Worm (Caenorhabditis elegans): ENCODE data around the gene cku-80.

cku-80 gene

ce11 chrIII:4380835-4381234 is 38.8 kb upstream of the cku-80 start (continued):
- TF ChIP-seq ceh-82 (tag; optimal IDR thresholded peaks at IDR 0.05) (no peak), zag-1 (tag; optimal IDR thresholded peaks at IDR 0.05) (no peak), ztf-4 (tag; optimal IDR thresholded peaks at IDR 0.05) (no peak), nhr-25 (tag; optimal IDR thresholded peaks at IDR 0.05) (no peak), nhr-43 (tag; optimal IDR thresholded peaks at IDR 0.05; ENCODE audit: poor library complexity, severe bottlenecking) (no peak), skn-1 (tag; optimal IDR thresholded peaks at IDR 0.05) (no peak), elt-1 (tag; optimal IDR thresholded peaks at IDR 0.05) (no peak), ztf-11 (tag; optimal IDR thresholded peaks at IDR 0.05) (no peak)

- TF ChIP-seq aly-2 (tag; optimal IDR thresholded peaks at IDR 0.05) (no peak), ceh-82 (tag; optimal IDR thresholded peaks at IDR 0.05) (no peak), tbx-2 (tag; optimal IDR thresholded peaks at IDR 0.05) (no peak), nhr-77 (tag; optimal IDR thresholded peaks at IDR 0.05) (no peak), pha-4 (tag; optimal IDR thresholded peaks at IDR 0.05) (no peak), lin-15B (tag; optimal IDR thresholded peaks at IDR 0.05) (no peak)
Observed at ce11 chrIII:4381343-4381742, 38.3 kb upstream of the cku-80 start, which contains the start of gene pals-27. Gene pals-27, plus strand, starts transcription at chrIII:4381643.

- peak; percentile 71 for TF ChIP-seq nfya-1 (tag; optimal IDR thresholded peaks at IDR 0.05; ENCODE audit: insufficient read depth)
- TF ChIP-seq ceh-82 (tag; optimal IDR thresholded peaks at IDR 0.05): no peak
Observed at ce11 chrIII:4382118-4382517, 37.5 kb upstream of the cku-80 start.

- TF ChIP-seq nhr-76 (tag; optimal IDR thresholded peaks at IDR 0.05): no peak
- no peak for TF ChIP-seq nhr-25 (tag; optimal IDR thresholded peaks at IDR 0.05)
- TF ChIP-seq nhr-12 (tag; optimal IDR thresholded peaks at IDR 0.05): no peak
- TF ChIP-seq elt-3 (tag; optimal IDR thresholded peaks at IDR 0.05): no peak
- TF ChIP-seq hmg-11 (tag; optimal IDR thresholded peaks at IDR 0.05): no peak
Observed at ce11 chrIII:4384487-4384886, 35.2 kb upstream of the cku-80 start, which contains the start of gene pals-28. Gene pals-28, plus strand, starts transcription at chrIII:4384787.

- TF ChIP-seq nhr-25 (tag; optimal IDR thresholded peaks at IDR 0.05) (peak; percentile 11), lsy-12 (tag; optimal IDR thresholded peaks at IDR 0.05) (no peak)
Observed at ce11 chrIII:4390421-4390820, 29.2 kb upstream of the cku-80 start.

- TF ChIP-seq nhr-25 (tag; optimal IDR thresholded peaks at IDR 0.05) (peak; percentile 48), aly-2 (tag; optimal IDR thresholded peaks at IDR 0.05) (no peak)
Observed at ce11 chrIII:4391319-4391718, 28.3 kb upstream of the cku-80 start.

DNA sequence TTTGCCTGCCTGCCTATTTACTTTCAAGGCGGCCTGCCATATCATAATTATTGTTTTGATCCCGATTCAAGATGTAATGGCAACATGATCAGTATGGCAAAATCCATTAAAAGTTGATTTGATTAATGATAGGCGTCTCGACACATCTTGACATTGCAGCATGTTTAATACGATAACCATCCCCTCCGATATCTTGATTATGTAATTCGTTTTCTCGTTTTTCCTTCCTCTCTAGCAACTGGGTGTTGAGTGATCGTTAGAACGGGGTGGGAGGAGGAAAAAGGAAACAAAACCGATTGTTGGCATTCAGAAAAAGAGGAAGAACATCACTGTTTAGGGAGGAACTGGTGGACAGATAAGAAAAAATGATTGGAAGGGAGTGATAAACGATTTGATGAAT is 27.7 kb upstream of the cku-80 start:
- TF ChIP-seq ceh-28 (tag; optimal IDR thresholded peaks at IDR 0.05) (no peak), elt-1 (tag; optimal IDR thresholded peaks at IDR 0.05) (peak; percentile 67)

DNA sequence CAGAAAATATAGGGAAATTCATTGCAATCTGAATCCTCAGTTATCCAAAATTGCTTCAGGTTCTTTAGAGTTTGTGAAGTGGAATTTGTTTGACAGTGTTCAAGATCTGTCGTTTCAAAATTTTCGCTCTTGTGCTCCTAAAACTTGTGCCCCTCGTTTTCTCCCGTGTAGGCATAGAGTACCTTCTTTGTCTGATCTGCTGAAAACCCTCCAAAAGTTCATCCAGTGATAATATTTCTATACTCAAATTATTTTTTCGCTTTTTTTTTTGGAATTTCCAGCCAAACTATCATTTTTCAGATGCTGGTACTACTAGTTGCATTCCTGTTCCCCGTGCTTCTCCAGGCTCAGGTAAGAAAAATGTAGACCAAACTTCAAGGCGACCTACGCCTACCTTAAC is 25.2 kb upstream of the cku-80 start, which contains the start of gene R07E5.4:
Gene R07E5.4 (plus strand): TSS at position 301 of the 400 bp plus-strand sequence.
- TF ChIP-seq nhr-23 (tag; optimal IDR thresholded peaks at IDR 0.05) (no peak), lsy-12 (tag; optimal IDR thresholded peaks at IDR 0.05) (no peak)

DNA sequence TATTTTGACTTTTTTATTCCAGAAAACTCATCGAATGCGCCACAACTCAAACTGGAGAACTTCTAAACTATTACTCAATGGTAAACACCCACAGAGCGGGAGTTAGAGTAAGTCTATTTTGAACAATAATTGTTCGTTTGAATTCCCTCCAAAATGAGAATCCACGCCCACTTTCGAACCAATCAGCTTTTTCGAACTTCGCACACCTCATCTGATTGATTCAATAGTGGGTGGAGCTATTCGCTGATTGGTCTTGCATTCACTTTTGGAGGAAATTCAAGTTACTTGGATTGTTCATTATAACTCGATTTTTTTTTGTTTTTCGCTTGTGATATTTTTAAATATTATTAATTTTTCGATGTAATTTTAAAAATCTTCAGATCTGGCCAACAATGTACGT is 23.8 kb upstream of the cku-80 start:
- TF ChIP-seq ceh-28 (tag; optimal IDR thresholded peaks at IDR 0.05) (no peak), nfya-1 (tag; optimal IDR thresholded peaks at IDR 0.05; ENCODE audit: insufficient read depth) (peak; percentile 96)

DNA sequence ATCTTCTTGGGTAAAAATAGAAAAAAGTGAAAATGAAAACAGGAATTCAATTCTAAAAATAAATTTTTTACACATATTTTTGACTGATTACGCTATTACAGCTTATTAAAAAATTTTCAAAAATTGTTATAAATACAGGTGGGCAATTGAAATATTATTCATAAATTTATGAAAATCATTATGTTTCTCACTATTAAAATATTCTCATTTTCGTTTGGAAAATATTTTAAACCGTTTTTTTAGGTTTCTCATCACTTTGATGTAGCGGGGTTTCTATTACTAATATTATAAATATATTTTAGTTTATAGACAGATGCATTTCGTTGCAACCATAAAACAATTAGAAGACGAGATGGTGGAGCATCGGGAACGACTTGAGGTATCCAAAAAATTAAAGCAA is 22.5 kb upstream of the cku-80 start, which contains the start of gene R07E5.5:
Gene R07E5.5 (plus strand): TSS at position 301 of the 400 bp plus-strand sequence.
- TF ChIP-seq ceh-28 (tag; optimal IDR thresholded peaks at IDR 0.05): no peak
- TF ChIP-seq daf-12 (tag; optimal IDR thresholded peaks at IDR 0.05): no peak
- TF ChIP-seq ceh-16 (tag; optimal IDR thresholded peaks at IDR 0.05): no peak
- TF ChIP-seq ztf-4 (tag; optimal IDR thresholded peaks at IDR 0.05): no peak
- TF ChIP-seq aly-2 (tag; optimal IDR thresholded peaks at IDR 0.05): no peak
- TF ChIP-seq nhr-76 (tag; optimal IDR thresholded peaks at IDR 0.05): no peak
- TF ChIP-seq sea-2 (GFP tag; optimal IDR thresholded peaks at IDR 0.05): no peak
- TF ChIP-seq zag-1 (tag; optimal IDR thresholded peaks at IDR 0.05): no peak
- no peak for TF ChIP-seq mml-1 (tag; optimal IDR thresholded peaks at IDR 0.05)
- TF ChIP-seq fos-1 (tag; optimal IDR thresholded peaks at IDR 0.05): no peak
- TF ChIP-seq ama-1 (optimal IDR thresholded peaks at IDR 0.05): no peak
- TF ChIP-seq elt-1 (tag; optimal IDR thresholded peaks at IDR 0.05): no peak
- TF ChIP-seq hmg-11 (tag; optimal IDR thresholded peaks at IDR 0.05): no peak
- TF ChIP-seq fkh-10 (GFP tag; optimal IDR thresholded peaks at IDR 0.05): no peak
- TF ChIP-seq ceh-9 (tag; optimal IDR thresholded peaks at IDR 0.05): no peak
